Fruit fly (Drosophila melanogaster): ENCODE measurements around the gene Or67c.
A peak's percentile ranks its signal among the peaks of the same experiment; 100 is the strongest.

Gene Or67c

DNA sequence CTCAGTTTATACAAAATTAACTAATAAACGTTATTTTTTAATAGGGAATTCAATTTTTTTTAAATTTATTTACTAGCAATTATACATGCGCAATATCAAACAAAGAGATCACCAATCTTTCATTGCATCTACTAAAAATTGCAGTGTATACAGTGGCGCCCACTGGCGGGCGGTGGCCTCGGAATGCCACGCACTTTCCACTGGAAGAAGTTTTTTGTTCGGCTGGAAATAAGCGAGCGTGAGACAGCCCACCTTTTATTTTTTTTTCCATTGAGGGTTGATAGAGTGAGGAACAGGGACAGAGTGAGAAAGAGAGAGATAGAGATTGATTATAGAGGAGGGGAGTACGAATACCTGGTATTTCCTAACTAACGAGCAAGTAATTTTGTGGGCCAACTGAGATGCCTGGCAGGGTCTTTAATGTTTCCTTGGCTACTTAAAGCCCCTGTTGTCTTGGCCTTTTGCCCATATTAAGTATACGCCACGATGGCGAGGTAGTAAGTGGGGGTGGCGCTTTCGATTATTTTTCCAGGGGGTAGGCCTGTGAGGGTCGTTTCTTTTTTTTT lies 27.2 kb upstream of the Or67c start (continued):
- TF ChIP-seq Hmx (GFP tag; optimal IDR thresholded peaks at IDR 0.05) (no peak), ranshi (GFP tag; IDR thresholded peaks at IDR 0.05) (no peak), zf30C (GFP tag; optimal IDR thresholded peaks at IDR 0.05) (peak; percentile 73), H2.0 (GFP tag; IDR thresholded peaks at IDR 0.05) (no peak), Sin3A (optimal IDR thresholded peaks at IDR 0.05) (no peak), CG13296 (GFP tag; optimal IDR thresholded peaks at IDR 0.05) (no peak), schlank (tag; optimal IDR thresholded peaks at IDR 0.05) (no peak), slp2 (GFP tag; optimal IDR thresholded peaks at IDR 0.05) (no peak), pan (optimal IDR thresholded peaks at IDR 0.05) (no peak), pan (GFP tag; optimal IDR thresholded peaks at IDR 0.05 in 1 of 2, IDR thresholded peaks at IDR 0.05 in 1 of 2) (no peak), vvl (GFP tag; IDR thresholded peaks at IDR 0.05) (peak; percentile 29; the same call in 1 of the 2 replicates), CG31441 (GFP tag; IDR thresholded peaks at IDR 0.05) (no peak), CG8388 (GFP tag; optimal IDR thresholded peaks at IDR 0.05) (no peak), MBD-R2 (GFP tag; IDR thresholded peaks at IDR 0.05) (no peak), dan (GFP tag; IDR thresholded peaks at IDR 0.05) (no peak), Sox100B (GFP tag; optimal IDR thresholded peaks at IDR 0.05) (no peak), CG4360 (GFP tag; IDR thresholded peaks at IDR 0.05) (no peak), CG31365 (tag; optimal IDR thresholded peaks at IDR 0.05) (no peak), Ada2b (GFP tag; IDR thresholded peaks at IDR 0.05) (no peak), twi (tag; optimal IDR thresholded peaks at IDR 0.05) (no peak), CG42726 (GFP tag; IDR thresholded peaks at IDR 0.05; ENCODE audit: partially characterized antibody) (no peak), Kr (GFP tag; optimal IDR thresholded peaks at IDR 0.05) (no peak), CG17328 (GFP tag; IDR thresholded peaks at IDR 0.05) (no peak), CG4707 (GFP tag; optimal IDR thresholded peaks at IDR 0.05) (peak; percentile 20), CG6272 (GFP tag; IDR thresholded peaks at IDR 0.05) (no peak), CG2116 (GFP tag; optimal IDR thresholded peaks at IDR 0.05) (no peak), Abd-B (GFP tag; optimal IDR thresholded peaks at IDR 0.05) (no peak), CG14667 (GFP tag; IDR thresholded peaks at IDR 0.05) (no peak), CG7372 (GFP tag; IDR thresholded peaks at IDR 0.05) (peak; percentile 74), CG15479 (GFP tag; optimal IDR thresholded peaks at IDR 0.05) (no peak), CG14014 (GFP tag; IDR thresholded peaks at IDR 0.05) (no peak), stc (GFP tag; IDR thresholded peaks at IDR 0.05) (no peak), h (optimal IDR thresholded peaks at IDR 0.05) (no peak), rib (GFP tag; IDR thresholded peaks at IDR 0.05) (no peak), CG17829 (tag; optimal IDR thresholded peaks at IDR 0.05) (no peak), Antp (GFP tag; optimal IDR thresholded peaks at IDR 0.05) (no peak), lmd (GFP tag; IDR thresholded peaks at IDR 0.05) (no peak), CG15011 (GFP tag; optimal IDR thresholded peaks at IDR 0.05) (no peak), Blimp-1 (GFP tag; optimal IDR thresholded peaks at IDR 0.05) (no peak), ems (GFP tag; optimal IDR thresholded peaks at IDR 0.05) (no peak), CG10979 (tag; optimal IDR thresholded peaks at IDR 0.05) (no peak), Hr3 (GFP tag; optimal IDR thresholded peaks at IDR 0.05) (no peak), CG17186 (GFP tag; optimal IDR thresholded peaks at IDR 0.05) (no peak), CG2712 (tag; optimal IDR thresholded peaks at IDR 0.05) (no peak), CG9215 (GFP tag; IDR thresholded peaks at IDR 0.05) (no peak), H15 (GFP tag; IDR thresholded peaks at IDR 0.05) (0 out of 3 replicates have a peak, but pooled peaks have one; percentile 5), CG10274 (GFP tag; optimal IDR thresholded peaks at IDR 0.05) (no peak), sqz (GFP tag; optimal IDR thresholded peaks at IDR 0.05) (peak; percentile 96), pzg (GFP tag; optimal IDR thresholded peaks at IDR 0.05) (no peak), Aef1 (GFP tag; IDR thresholded peaks at IDR 0.05) (no peak), CG11504 (tag; optimal IDR thresholded peaks at IDR 0.05) (no peak), CG10654 (GFP tag; optimal IDR thresholded peaks at IDR 0.05) (no peak), ind (GFP tag; optimal IDR thresholded peaks at IDR 0.05) (no peak)
